Comparison of ENCODE assay signal across 1 fruit fly cellular context in the genomic region with DNA sequence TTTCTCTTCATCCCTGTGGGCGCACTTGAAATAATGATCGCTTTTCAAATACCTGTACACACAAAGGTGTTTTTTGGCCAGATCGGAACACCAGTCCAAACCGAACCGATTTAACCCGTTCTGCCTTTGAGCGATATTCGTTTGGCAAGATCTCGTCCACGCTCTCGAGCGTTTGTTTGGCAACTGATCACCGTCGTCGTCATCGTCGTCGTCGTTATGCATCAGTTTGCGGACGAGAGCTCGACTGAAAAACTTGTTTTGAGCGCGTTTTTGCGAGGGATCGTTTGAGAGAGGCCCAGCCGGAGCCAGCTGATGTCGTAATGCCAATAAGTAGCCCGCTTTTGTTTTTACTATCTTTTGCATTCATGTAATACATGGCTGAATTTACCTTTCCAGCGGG.
TF ChIP-seq lines count a peak whose summit lies in the region.

No protein-coding gene starts in this region.

TF ChIP-seq in whole organism, embryonic, 481 proteins besides CTCF, POLR2A, EP300 and RAD21 (continued from another document):
- TF ChIP-seq CG12659 (GFP tag; optimal IDR thresholded peaks at IDR 0.05; lab: Kevin White, UChicago) = peak; percentile 16
TF ChIP-seq in whole organism, embryonic: peak in this region for 16.
